Worm (Caenorhabditis elegans) whole organism, early embryonic: ENCODE data around the gene mltn-1.

Experiments
- B0310.2 ChIP-seq: sonication (generic microtip); optimal IDR thresholded peaks from 2 replicates; lab custom pipeline; 2016; ENCODE audit warnings: mild to moderate bottlenecking, missing genetic modification characterization, missing compliant biosample characterization
- F13C5.2 ChIP-seq: sonication (generic microtip); optimal IDR thresholded peaks from 2 replicates; lab custom pipeline; 2017; ENCODE audit warnings: mild to moderate bottlenecking, missing genetic modification characterization, inconsistent platforms, missing compliant biosample characterization
- aly-1 ChIP-seq: sonication (generic microtip); optimal IDR thresholded peaks from 2 replicates; lab custom pipeline; 2016; ENCODE audit warnings: missing genetic modification characterization, missing compliant biosample characterization
- ama-1 ChIP-seq: fragments of 150-350 bp; optimal IDR thresholded peaks from 2 replicates; lab custom pipeline; 2014
- ceh-13 ChIP-seq: fragments of 200-800 bp; sonication (Bioruptor generic); optimal IDR thresholded peaks from 2 replicates; lab custom pipeline; 2018; ENCODE audit warnings: mild to moderate bottlenecking, missing genetic modification characterization, missing compliant biosample characterization
- ceh-36 ChIP-seq: sonication (generic microtip); optimal IDR thresholded peaks from 2 replicates; lab custom pipeline; 2016; ENCODE audit warnings: missing genetic modification characterization, inconsistent platforms, missing compliant biosample characterization
- ets-7 ChIP-seq: sonication (generic microtip); optimal IDR thresholded peaks from 2 replicates; lab custom pipeline; 2016; ENCODE audit warnings: missing genotype, missing genetic modification characterization, missing compliant biosample characterization
- flt-1 ChIP-seq: fragments of 200-800 bp; sonication (Bioruptor generic); IDR thresholded peaks from 2 replicates; pipeline ENCODE4 v1.3.6; 2022; ENCODE audit warnings: missing genetic modification characterization, missing compliant biosample characterization
- hmbx-1 ChIP-seq: sonication (generic microtip); optimal IDR thresholded peaks from 2 replicates; lab custom pipeline; 2016; ENCODE audit warnings: mild to moderate bottlenecking, missing genetic modification characterization, missing compliant biosample characterization
- hmg-4 ChIP-seq: fragments of 200-800 bp; sonication (Bioruptor generic); optimal IDR thresholded peaks from 2 replicates; lab custom pipeline; 2018; ENCODE audit warnings: mild to moderate bottlenecking, missing genetic modification characterization, missing compliant biosample characterization
- hnd-1 ChIP-seq: sonication (generic microtip); optimal IDR thresholded peaks from 2 replicates; lab custom pipeline; 2016; ENCODE audit warnings: missing genetic modification characterization, missing compliant biosample characterization
- pes-1 ChIP-seq: fragments of 200-800 bp; sonication (Bioruptor generic); IDR thresholded peaks from 2 replicates; pipeline ENCODE4 v1.3.6; 2022; ENCODE audit warnings: missing genetic modification reagents, missing genetic modification characterization, missing compliant biosample characterization
- scrt-1 ChIP-seq: fragments of 200-800 bp; sonication (Bioruptor generic); IDR thresholded peaks from 2 replicates; pipeline ENCODE4 v1.3.6; 2022; ENCODE audit warnings: missing genetic modification characterization, missing compliant biosample characterization
- sea-1 ChIP-seq: fragments of 200-800 bp; sonication (Bioruptor generic); conservative IDR thresholded peaks from 2 replicates; pipeline ENCODE4 v1.3.6; 2022; ENCODE audit warnings: missing genetic modification characterization, missing compliant biosample characterization
- tbx-11 ChIP-seq: fragments of 200-800 bp; sonication (Bioruptor generic); IDR thresholded peaks from 2 replicates; pipeline ENCODE4 v1.3.6; 2022; ENCODE audit warnings: missing genetic modification characterization, missing compliant biosample characterization
- tbx-37 ChIP-seq: fragments of 200-800 bp; sonication (Bioruptor generic); conservative IDR thresholded peaks from 2 replicates; pipeline ENCODE4 v1.3.6; 2022; ENCODE audit warnings: missing genetic modification reagents, missing genetic modification characterization, missing compliant biosample characterization
- tra-4 ChIP-seq: sonication (generic microtip); optimal IDR thresholded peaks from 2 replicates; lab custom pipeline; 2017; ENCODE audit warnings: missing genetic modification characterization, missing compliant biosample characterization

The mltn-1 gene

ce11 chrII:13145204-13145603 lies at the start of gene mltn-1:
mltn-1 (minus strand) TSS chrII:13145225.
- TF ChIP-seq B0310.2 (no peak), hmg-4 (no peak), hnd-1 (tag; lab: Kevin White, UChicago) (no peak), tbx-37 (GFP tag; lab: Robert Waterston, UW) (no peak), ets-7 (tag; lab: Kevin White, UChicago) (no peak), pes-1 (no peak), ceh-13 (GFP tag; lab: Kevin White, UChicago) (no peak), aly-1 (tag; lab: Kevin White, UChicago) (no peak), F13C5.2 (tag; lab: Kevin White, UChicago) (no peak), tra-4 (tag; lab: Kevin White, UChicago) (no peak), ama-1 (lab: Kevin White, UChicago) (no peak), ceh-36 (tag; lab: Kevin White, UChicago) (no peak), hmbx-1 (no peak), scrt-1 (GFP tag; lab: Robert Waterston, UW) (no peak), flt-1 (GFP tag; lab: Robert Waterston, UW) (no peak), tbx-11 (GFP tag; lab: Robert Waterston, UW) (no peak), sea-1 (no peak)

ce11 chrII:13193563-13194103 lies 48.6 kb upstream of the mltn-1 start:
- TF ChIP-seq tra-4 (tag; lab: Kevin White, UChicago) (no peak), ama-1 (lab: Kevin White, UChicago) (no peak), tbx-37 (GFP tag; lab: Robert Waterston, UW) (no peak), ceh-13 (GFP tag; lab: Kevin White, UChicago) (no peak), hmg-4 (no peak), hnd-1 (tag; lab: Kevin White, UChicago) (no peak), B0310.2 (no peak), F13C5.2 (tag; lab: Kevin White, UChicago) (no peak), ets-7 (tag; lab: Kevin White, UChicago) (no peak)

- TF ChIP-seq ama-1 (lab: Kevin White, UChicago) (no peak), sea-1 (no peak), B0310.2 (no peak), ets-7 (tag; lab: Kevin White, UChicago) (no peak)
Measured at ce11 chrII:13190412-13190811, 45.4 kb upstream of the mltn-1 start.

ce11 chrII:13189363-13189762 lies 44.3 kb upstream of the mltn-1 start:
- TF ChIP-seq tra-4 (tag; lab: Kevin White, UChicago) (no peak), hmg-4 (no peak), scrt-1 (GFP tag; lab: Robert Waterston, UW) (no peak), F13C5.2 (tag; lab: Kevin White, UChicago) (no peak), ceh-13 (GFP tag; lab: Kevin White, UChicago) (no peak), ceh-36 (tag; lab: Kevin White, UChicago) (no peak), sea-1 (no peak)

- TF ChIP-seq pes-1: no peak
- no peak for TF ChIP-seq tra-4 (tag; lab: Kevin White, UChicago)
- TF ChIP-seq tbx-37 (GFP tag; lab: Robert Waterston, UW): no peak
- no peak for TF ChIP-seq hmg-4
- TF ChIP-seq ceh-13 (GFP tag; lab: Kevin White, UChicago): no peak
- TF ChIP-seq flt-1 (GFP tag; lab: Robert Waterston, UW): no peak
- TF ChIP-seq ama-1 (lab: Kevin White, UChicago): no peak
- no peak for TF ChIP-seq ets-7 (tag; lab: Kevin White, UChicago)
- no peak for TF ChIP-seq ceh-36 (tag; lab: Kevin White, UChicago)
- no peak for TF ChIP-seq sea-1
- no peak for TF ChIP-seq hnd-1 (tag; lab: Kevin White, UChicago)
- no peak for TF ChIP-seq F13C5.2 (tag; lab: Kevin White, UChicago)
- TF ChIP-seq B0310.2: no peak
- no peak for TF ChIP-seq tbx-11 (GFP tag; lab: Robert Waterston, UW)
- TF ChIP-seq scrt-1 (GFP tag; lab: Robert Waterston, UW): no peak
- TF ChIP-seq hmbx-1: no peak
- TF ChIP-seq aly-1 (tag; lab: Kevin White, UChicago): no peak
Measured at ce11 chrII:13188084-13188483, 43.1 kb upstream of the mltn-1 start.

ce11 chrII:13187188-13187587 lies 42.2 kb upstream of the mltn-1 start, which contains the start of gene mecr-1:
mecr-1 (minus strand) TSS chrII:13187314.
- TF ChIP-seq flt-1 (GFP tag; lab: Robert Waterston, UW) (no peak), B0310.2 (no peak), sea-1 (no peak), tbx-37 (GFP tag; lab: Robert Waterston, UW) (no peak), scrt-1 (GFP tag; lab: Robert Waterston, UW) (no peak), aly-1 (tag; lab: Kevin White, UChicago) (no peak), hmg-4 (no peak), pes-1 (no peak), ceh-36 (tag; lab: Kevin White, UChicago) (no peak), ets-7 (tag; lab: Kevin White, UChicago) (no peak), tbx-11 (GFP tag; lab: Robert Waterston, UW) (no peak), tra-4 (tag; lab: Kevin White, UChicago) (no peak), F13C5.2 (tag; lab: Kevin White, UChicago) (no peak), ama-1 (lab: Kevin White, UChicago) (no peak)

- no peak for TF ChIP-seq ama-1 (lab: Kevin White, UChicago)
- no peak for TF ChIP-seq F13C5.2 (tag; lab: Kevin White, UChicago)
- no peak for TF ChIP-seq tbx-37 (GFP tag; lab: Robert Waterston, UW)
- no peak for TF ChIP-seq scrt-1 (GFP tag; lab: Robert Waterston, UW)
- no peak for TF ChIP-seq B0310.2
- TF ChIP-seq sea-1: no peak
- TF ChIP-seq hnd-1 (tag; lab: Kevin White, UChicago): no peak
- no peak for TF ChIP-seq ceh-13 (GFP tag; lab: Kevin White, UChicago)
- TF ChIP-seq ets-7 (tag; lab: Kevin White, UChicago): no peak
- no peak for TF ChIP-seq tra-4 (tag; lab: Kevin White, UChicago)
- no peak for TF ChIP-seq hmbx-1
Measured at ce11 chrII:13184129-13184528, 39.1 kb upstream of the mltn-1 start, which contains the start of gene W09H1.3. W09H1.3 (plus strand) TSS chrII:13184429.
